Worm (Caenorhabditis elegans) whole organism, L2 larva: ENCODE measurements around the gene C25E10.4.

Experiments
- C34F6.9 ChIP-seq: fragments of 150-350 bp; optimal IDR thresholded peaks from 2 replicates; lab custom pipeline; 2014; ENCODE audit warnings: missing biosample characterization, missing genetic modification characterization
- F13H6.1 ChIP-seq: sonication (generic microtip); optimal IDR thresholded peaks from 2 replicates; lab custom pipeline; 2016; ENCODE audit warnings: missing genetic modification characterization, missing compliant biosample characterization
- alr-1 ChIP-seq: fragments of 150-350 bp; optimal IDR thresholded peaks from 2 replicates; lab custom pipeline; 2014; ENCODE audit warnings: missing biosample characterization, missing genetic modification characterization
- aly-2 ChIP-seq: fragments of 150-350 bp; optimal IDR thresholded peaks from 2 replicates; lab custom pipeline; 2014; ENCODE audit warnings: missing biosample characterization, missing genetic modification characterization
- blmp-1 ChIP-seq: sonication (generic microtip); optimal IDR thresholded peaks from 2 replicates; lab custom pipeline; 2017; ENCODE audit warnings: missing genetic modification characterization, mild to moderate bottlenecking, missing compliant biosample characterization, antibody characterized with exemption, moderate library complexity; ENCODE audit not compliant: insufficient read depth
- ceh-82 ChIP-seq: fragments of 150-350 bp; optimal IDR thresholded peaks from 2 replicates; lab custom pipeline; 2014; ENCODE audit warnings: missing biosample characterization, missing genetic modification characterization
- crh-2 ChIP-seq: sonication (generic microtip); optimal IDR thresholded peaks from 2 replicates; lab custom pipeline; 2017; ENCODE audit warnings: missing biosample characterization, missing genetic modification characterization
- dmd-4 ChIP-seq: sonication (generic microtip); optimal IDR thresholded peaks from 2 replicates; lab custom pipeline; 2017; ENCODE audit warnings: missing biosample characterization, missing genetic modification characterization
- elt-3 ChIP-seq: sonication (generic microtip); optimal IDR thresholded peaks from 2 replicates; lab custom pipeline; 2017; ENCODE audit warnings: missing biosample characterization, missing genetic modification characterization
- fos-1 ChIP-seq: fragments of 150-350 bp; optimal IDR thresholded peaks from 2 replicates; lab custom pipeline; 2014; ENCODE audit warnings: missing biosample characterization, missing genetic modification characterization
- gmeb-1 ChIP-seq: fragments of 150-350 bp; optimal IDR thresholded peaks from 2 replicates; lab custom pipeline; 2014; ENCODE audit warnings: missing biosample characterization, missing genetic modification characterization
- lin-11 ChIP-seq: fragments of 150-350 bp; sonication (generic microtip); optimal IDR thresholded peaks from 2 replicates; lab custom pipeline; 2014; ENCODE audit warnings: missing biosample characterization, missing genetic modification characterization, inconsistent platforms, mixed read lengths
- lin-13 ChIP-seq: fragments of 150-350 bp; optimal IDR thresholded peaks from 2 replicates; lab custom pipeline; 2014; ENCODE audit warnings: missing biosample characterization, missing genetic modification reagents, missing genetic modification characterization
- lin-39 ChIP-seq: fragments of 150-350 bp; optimal IDR thresholded peaks from 2 replicates; lab custom pipeline; 2014; ENCODE audit warnings: missing biosample characterization, missing genetic modification reagents, missing genetic modification characterization
- lsy-2 ChIP-seq, 2 experiments: fragments of 150-350 bp in 1 of 2; sonication (generic microtip) in 1 of 2; optimal IDR thresholded peaks; 2 replicates each; lab custom pipeline; 2014 to 2017; ENCODE audit warnings: missing biosample characterization in 2 of 2, missing genetic modification characterization in 2 of 2
- mab-5 ChIP-seq: fragments of 150-350 bp; optimal IDR thresholded peaks from 2 replicates; lab custom pipeline; 2014; ENCODE audit warnings: missing biosample characterization, missing genetic modification characterization
- mbf-1 ChIP-seq: sonication (generic microtip); optimal IDR thresholded peaks from 2 replicates; lab custom pipeline; 2017; ENCODE audit warnings: missing biosample characterization, missing genetic modification characterization
- mdl-1 ChIP-seq, 2 experiments: fragments of 150-350 bp in 1 of 2; sonication (generic microtip) in 1 of 2; optimal IDR thresholded peaks; 2 replicates each; lab custom pipeline; 2017; ENCODE audit warnings: missing biosample characterization in 2 of 2, missing genetic modification characterization in 2 of 2
- nhr-10 ChIP-seq: sonication (generic microtip); optimal IDR thresholded peaks from 2 replicates; lab custom pipeline; 2017; ENCODE audit warnings: missing biosample characterization, missing genetic modification characterization
- nhr-12 ChIP-seq: fragments of 150-350 bp; optimal IDR thresholded peaks from 2 replicates; lab custom pipeline; 2014; ENCODE audit warnings: missing biosample characterization, missing genetic modification characterization
- nhr-129 ChIP-seq: fragments of 150-350 bp; optimal IDR thresholded peaks from 2 replicates; lab custom pipeline; 2014; ENCODE audit warnings: missing biosample characterization, missing genetic modification characterization
- nhr-21 ChIP-seq: fragments of 150-350 bp; optimal IDR thresholded peaks from 2 replicates; lab custom pipeline; 2014; ENCODE audit warnings: missing biosample characterization, missing genetic modification characterization
- nhr-23 ChIP-seq: fragments of 150-350 bp; optimal IDR thresholded peaks from 2 replicates; lab custom pipeline; 2014; ENCODE audit warnings: missing biosample characterization, missing genetic modification reagents, missing genetic modification characterization
- nhr-25 ChIP-seq: fragments of 150-350 bp; sonication (generic microtip); optimal IDR thresholded peaks from 3 replicates; lab custom pipeline; 2014; ENCODE audit warnings: missing biosample characterization, missing genetic modification characterization
- nhr-6 ChIP-seq: fragments of 150-350 bp; optimal IDR thresholded peaks from 2 replicates; lab custom pipeline; 2014; ENCODE audit warnings: missing biosample characterization, missing genetic modification characterization
- peb-1 ChIP-seq: fragments of 150-350 bp; optimal IDR thresholded peaks from 2 replicates; lab custom pipeline; 2014; ENCODE audit warnings: missing biosample characterization, missing genetic modification characterization
- sem-4 ChIP-seq: fragments of 150-350 bp; optimal IDR thresholded peaks from 2 replicates; lab custom pipeline; 2014; ENCODE audit warnings: missing biosample characterization, missing genetic modification reagents, missing genetic modification characterization
- skn-1 ChIP-seq: sonication (generic microtip); optimal IDR thresholded peaks from 2 replicates; lab custom pipeline; 2017; ENCODE audit warnings: missing biosample characterization, missing genetic modification characterization
- sma-3 ChIP-seq: sonication (generic microtip); optimal IDR thresholded peaks from 2 replicates; lab custom pipeline; 2016; ENCODE audit warnings: missing genetic modification reagents, missing genetic modification characterization, missing compliant biosample characterization
- sma-9 ChIP-seq, 2 experiments: fragments of 150-350 bp in 1 of 2; sonication (generic microtip) in 1 of 2; optimal IDR thresholded peaks; 2 replicates each; lab custom pipeline; 2014 to 2016; ENCODE audit warnings: missing genetic modification characterization in 2 of 2, mild to moderate bottlenecking in 1 of 2, missing biosample characterization in 1 of 2, missing compliant biosample characterization in 1 of 2, missing genetic modification reagents in 1 of 2, moderate library complexity in 1 of 2
- unc-55 ChIP-seq: fragments of 150-350 bp; sonication (generic microtip); optimal IDR thresholded peaks from 3 replicates; lab custom pipeline; 2014; ENCODE audit warnings: missing biosample characterization, missing genetic modification reagents, missing genetic modification characterization
- zag-1 ChIP-seq: fragments of 150-350 bp; optimal IDR thresholded peaks from 2 replicates; lab custom pipeline; 2014; ENCODE audit warnings: missing biosample characterization, missing genetic modification characterization
- ztf-11 ChIP-seq: sonication (generic microtip); optimal IDR thresholded peaks from 2 replicates; lab custom pipeline; 2017; ENCODE audit warnings: missing biosample characterization, missing genetic modification characterization
- ztf-4 ChIP-seq: fragments of 150-350 bp; optimal IDR thresholded peaks from 2 replicates; lab custom pipeline; 2014; ENCODE audit warnings: missing biosample characterization, missing genetic modification characterization

The C25E10.4 gene

DNA sequence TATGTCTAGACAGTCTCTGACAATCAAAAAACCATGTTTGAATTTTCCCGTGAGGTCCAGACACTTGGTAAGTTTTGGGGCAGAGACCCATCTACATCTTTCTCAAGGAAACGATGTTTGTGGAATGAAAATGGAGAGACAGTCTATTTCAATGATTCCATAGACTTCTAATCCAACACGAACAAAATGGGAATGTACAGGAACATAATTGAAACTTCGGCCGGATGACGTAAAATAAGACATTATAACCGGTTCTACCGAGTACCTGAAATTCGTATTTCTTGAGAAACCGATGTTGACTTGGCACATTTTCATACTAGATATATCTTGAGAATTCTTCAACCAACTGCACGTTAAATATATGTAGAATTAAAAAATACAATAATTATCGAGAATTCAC, 45.3 kb upstream of the C25E10.4 start, which contains the start of gene str-87:
Gene str-87 (minus strand): TSS at position 101 of the 400 bp plus-strand sequence.
- TF ChIP-seq lin-13 (no peak), unc-55 (GFP tag; lab: Kevin White, UChicago) (no peak), nhr-6 (no peak), lin-39 (tag; lab: Kevin White, UChicago) (no peak), crh-2 (tag; lab: Kevin White, UChicago) (no peak)

DNA sequence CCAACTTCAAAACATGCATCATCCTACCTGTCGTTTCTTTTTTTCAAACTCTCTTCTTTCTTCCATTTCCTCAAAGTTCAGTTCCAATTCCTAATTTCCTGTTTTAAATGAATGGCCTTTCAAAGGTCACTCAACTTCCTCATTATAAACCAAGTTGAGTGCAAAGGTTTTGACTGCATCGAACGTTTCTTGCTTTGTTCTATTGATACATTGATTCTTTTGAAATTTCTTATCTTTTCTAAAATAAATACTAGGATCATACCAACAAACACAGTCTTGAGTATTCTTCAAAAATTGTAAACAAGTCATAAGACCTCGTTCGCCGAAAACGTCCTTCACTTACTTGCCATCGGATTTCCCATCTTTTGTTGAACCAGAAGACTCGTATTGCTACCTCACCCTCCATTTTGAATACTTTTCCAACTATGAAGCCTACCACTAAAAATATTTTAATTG, 43.1 kb upstream of the C25E10.4 start, which contains the start of gene F59E11.7:
Gene F59E11.7 (plus strand): TSS at position 51 of the 456 bp plus-strand sequence.
- TF ChIP-seq alr-1 (no peak), lsy-2 (tag; optimal IDR thresholded peaks at IDR 0.05; lab: Kevin White, UChicago) (no peak), crh-2 (tag; lab: Kevin White, UChicago) (no peak), mab-5 (tag; lab: Kevin White, UChicago) (no peak), nhr-25 (peak; percentile 77), ztf-11 (tag; lab: Kevin White, UChicago) (no peak), sma-3 (peak; percentile 11), fos-1 (tag; lab: Kevin White, UChicago) (no peak)

DNA sequence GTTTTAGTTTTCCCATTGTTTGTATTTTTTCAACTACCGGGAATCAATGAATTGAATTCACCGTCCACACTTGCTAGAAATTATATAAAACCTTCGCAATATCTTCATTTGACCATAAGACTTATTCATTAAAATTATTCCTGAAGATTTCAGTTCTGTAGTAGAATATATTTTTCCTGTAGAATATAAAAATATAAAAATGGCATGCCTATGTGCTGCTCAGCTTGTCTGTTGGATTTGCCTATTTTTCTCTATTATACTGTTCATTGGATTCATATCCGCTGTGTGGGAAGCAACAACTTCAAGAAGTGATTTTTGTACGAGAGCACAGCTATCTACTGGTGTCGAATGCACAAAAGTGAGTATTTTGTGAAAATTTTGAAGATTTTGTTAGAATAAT, 41.7 kb upstream of the C25E10.4 start, which contains the start of gene F59E11.6:
Gene F59E11.6 (plus strand): TSS at position 111 of the 400 bp plus-strand sequence.
- no peak for TF ChIP-seq elt-3 (tag; lab: Kevin White, UChicago)
- no peak for TF ChIP-seq gmeb-1
- TF ChIP-seq fos-1 (tag; lab: Kevin White, UChicago), result no peak
- no peak for TF ChIP-seq zag-1
- TF ChIP-seq nhr-12, result no peak
- no peak for TF ChIP-seq C34F6.9
- no peak for TF ChIP-seq ztf-4 (tag; lab: Kevin White, UChicago)
- TF ChIP-seq unc-55 (GFP tag; lab: Kevin White, UChicago), result no peak
- TF ChIP-seq nhr-21 (tag; lab: Kevin White, UChicago), result no peak
- TF ChIP-seq nhr-129, result no peak
- TF ChIP-seq F13H6.1, result no peak
- TF ChIP-seq nhr-10 (tag; lab: Kevin White, UChicago), result no peak
- no peak for TF ChIP-seq peb-1 (tag; lab: Kevin White, UChicago)
- TF ChIP-seq lin-13, result no peak
- TF ChIP-seq, all 48 proteins: peak for 0

DNA sequence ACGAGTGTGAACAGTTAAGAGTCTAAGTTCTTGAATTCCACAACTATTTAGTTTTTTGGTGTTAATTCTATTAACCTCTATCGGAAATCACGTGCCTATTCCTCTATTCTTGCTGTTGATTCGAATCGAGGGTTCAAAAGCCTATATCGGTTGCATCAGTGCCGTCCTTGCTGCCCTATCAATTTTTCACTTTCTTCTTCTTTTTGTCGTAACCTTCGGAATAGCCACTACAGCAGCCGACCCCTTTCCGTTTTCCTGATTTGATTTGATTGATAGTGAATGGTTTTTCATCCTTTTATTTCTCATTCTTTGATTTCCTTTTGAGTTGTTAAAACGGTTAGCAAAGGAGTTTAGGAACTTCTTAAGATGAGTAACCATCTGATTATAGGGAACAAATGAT, 39.1 kb upstream of the C25E10.4 start:
- TF ChIP-seq sma-3 (peak; percentile 33), nhr-25 (peak; percentile 33), crh-2 (tag; lab: Kevin White, UChicago) (peak; percentile 15), dmd-4 (no peak), mbf-1 (tag; lab: Kevin White, UChicago) (no peak), mdl-1 (tag; optimal IDR thresholded peaks at IDR 0.05; lab: Kevin White, UChicago) (no peak), blmp-1 (tag; lab: Kevin White, UChicago) (peak; percentile 91), sem-4 (peak; percentile 10), sma-9 (GFP tag; optimal IDR thresholded peaks at IDR 0.05; lab: Kevin White, UChicago) (peak; percentile 42), sma-9 (tag; optimal IDR thresholded peaks at IDR 0.05; lab: Kevin White, UChicago) (no peak), nhr-21 (tag; lab: Kevin White, UChicago) (peak; percentile 45)
- TF ChIP-seq, all 48 proteins: peak for 7

DNA sequence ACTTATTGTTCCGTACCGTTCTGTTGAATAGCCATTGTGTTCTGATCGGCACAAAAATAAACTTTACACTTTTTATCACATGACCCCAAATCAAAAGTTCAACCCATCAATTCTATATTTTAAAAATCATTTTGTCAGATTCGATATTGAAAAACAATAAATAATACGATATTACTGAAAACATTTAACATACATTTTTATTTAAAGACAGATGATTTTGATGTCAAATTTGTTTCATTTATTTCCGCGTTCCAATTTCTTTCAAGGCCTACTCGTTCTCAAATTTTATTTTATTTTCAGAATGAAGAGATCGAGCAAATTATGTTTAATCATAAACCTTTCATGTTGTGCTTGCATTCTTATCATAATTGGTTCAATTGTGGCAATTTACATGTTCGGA, 38.6 kb upstream of the C25E10.4 start, which contains the start of gene F59E11.5:
Gene F59E11.5 (plus strand): TSS at position 301 of the 400 bp plus-strand sequence.
- TF ChIP-seq nhr-25 (peak; percentile 35), peb-1 (tag; lab: Kevin White, UChicago) (no peak)
- TF ChIP-seq, all 48 proteins: peak for 1

DNA sequence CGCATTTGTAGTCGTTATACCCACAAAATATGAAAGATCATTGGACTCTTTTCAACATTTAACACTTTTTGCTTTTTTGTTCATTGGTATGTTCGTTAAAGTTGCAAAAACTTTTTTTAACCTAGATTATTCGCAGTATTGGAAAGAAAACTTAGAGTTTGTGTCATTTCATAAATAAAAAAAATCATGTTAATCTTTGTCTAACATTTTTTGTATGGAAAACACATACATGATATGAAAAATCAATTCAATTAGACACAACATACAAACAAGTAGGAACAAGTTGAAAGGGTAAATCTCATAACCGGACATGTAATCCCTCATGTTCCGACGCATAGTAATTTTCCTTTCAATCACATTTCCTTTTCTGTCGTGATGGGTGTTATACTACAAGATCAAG, 32.2 kb upstream of the C25E10.4 start, which contains the start of gene F59E11.2:
Gene F59E11.2 (plus strand): TSS at position 301 of the 400 bp plus-strand sequence.
- TF ChIP-seq nhr-23 (tag; lab: Kevin White, UChicago), result no peak
- no peak for TF ChIP-seq sma-3
- no peak for TF ChIP-seq mab-5 (tag; lab: Kevin White, UChicago)
- TF ChIP-seq ceh-82 (tag; lab: Kevin White, UChicago), result no peak
- no peak for TF ChIP-seq sem-4
- TF ChIP-seq aly-2, result no peak
- TF ChIP-seq peb-1 (tag; lab: Kevin White, UChicago), result no peak
- TF ChIP-seq skn-1 (tag; lab: Kevin White, UChicago), result no peak
- TF ChIP-seq mdl-1 (tag; optimal IDR thresholded peaks at IDR 0.05; lab: Kevin White, UChicago), result no peak
- TF ChIP-seq gmeb-1, result no peak
- TF ChIP-seq lin-11 (tag; lab: Kevin White, UChicago), result no peak
